Worm (Caenorhabditis elegans) whole organism, young adult: Measurements from ENCODE around the gene F19B10.1.

Source experiments
- B0035.1 ChIP-seq: sonication (generic microtip); optimal IDR thresholded peaks from 2 replicates; lab custom pipeline; 2016; ENCODE audit warnings: missing genetic modification characterization, mild to moderate bottlenecking, missing compliant biosample characterization, missing genotype, missing genetic modification reagents
- C06A6.2 ChIP-seq: fragments of 200-800 bp; sonication (Bioruptor generic); conservative IDR thresholded peaks from 2 replicates; pipeline ENCODE4 v1.3.6; 2022; ENCODE audit warnings: missing genetic modification characterization, missing compliant biosample characterization
- F23B12.7 ChIP-seq: sonication (generic microtip); optimal IDR thresholded peaks from 2 replicates; lab custom pipeline; 2017; ENCODE audit warnings: missing genetic modification characterization, mild to moderate bottlenecking, missing compliant biosample characterization, antibody characterized with exemption, moderate library complexity; ENCODE audit not compliant: insufficient read depth
- F39B2.1 ChIP-seq: fragments of 200-800 bp; sonication (Bioruptor generic); IDR thresholded peaks from 2 replicates; pipeline ENCODE4 v1.3.6; 2022; ENCODE audit warnings: missing genetic modification reagents, missing genetic modification characterization, missing compliant biosample characterization
- F49E8.2 ChIP-seq: sonication (generic microtip); optimal IDR thresholded peaks from 3 replicates; lab custom pipeline; 2017; ENCODE audit warnings: missing genetic modification characterization, mild to moderate bottlenecking, missing compliant biosample characterization, antibody characterized with exemption, moderate library complexity; ENCODE audit not compliant: insufficient read depth
- K11D2.4 ChIP-seq: fragments of 200-800 bp; sonication (Bioruptor generic); IDR thresholded peaks from 2 replicates; pipeline ENCODE4 v1.3.6; 2022; ENCODE audit warnings: missing genetic modification reagents, missing genetic modification characterization, missing compliant biosample characterization
- Y95B8A.8 ChIP-seq: fragments of 200-800 bp; sonication (Bioruptor generic); IDR thresholded peaks from 2 replicates; pipeline ENCODE4 v1.3.6; 2022; ENCODE audit warnings: missing genetic modification reagents, missing genetic modification characterization, missing compliant biosample characterization
- atf-7 ChIP-seq: sonication (generic microtip); optimal IDR thresholded peaks from 2 replicates; lab custom pipeline; 2017; ENCODE audit warnings: mild to moderate bottlenecking, missing genetic modification characterization, missing compliant biosample characterization
- attf-5 ChIP-seq: fragments of 200-800 bp; sonication (Bioruptor generic); optimal IDR thresholded peaks from 2 replicates; lab custom pipeline; 2018; ENCODE audit warnings: mild to moderate bottlenecking, missing genetic modification characterization, missing compliant biosample characterization
- cebp-1 ChIP-seq, 2 experiments: fragments of 200-800 bp in 1 of 2; sonication (Bioruptor generic) in 1 of 2; sonication (generic microtip) in 1 of 2; IDR thresholded peaks in 1 of 2; optimal IDR thresholded peaks in 1 of 2; 2 replicates each; pipeline versions ENCODE4 v1.3.6 to Lab custom; 2017 to 2022; ENCODE audit warnings: missing compliant biosample characterization in 2 of 2, missing genetic modification characterization in 2 of 2, mild to moderate bottlenecking in 1 of 2, missing genetic modification reagents in 1 of 2, moderate library complexity in 1 of 2
- ceh-79 ChIP-seq: sonication (generic microtip); optimal IDR thresholded peaks from 2 replicates; lab custom pipeline; 2017; ENCODE audit warnings: mild to moderate bottlenecking, missing genetic modification characterization, missing compliant biosample characterization
- dpl-1 ChIP-seq: fragments of 150-350 bp; optimal IDR thresholded peaks from 2 replicates; lab custom pipeline; 2014; ENCODE audit warnings: missing biosample characterization, missing genetic modification reagents, missing genetic modification characterization
- egl-18 ChIP-seq: fragments of 200-800 bp; sonication (Bioruptor generic); IDR thresholded peaks from 2 replicates; pipeline ENCODE4 v1.3.6; 2022; ENCODE audit warnings: missing genetic modification reagents, missing genetic modification characterization, missing compliant biosample characterization
- gei-17 ChIP-seq: fragments of 200-800 bp; sonication (Bioruptor generic); optimal IDR thresholded peaks from 2 replicates; lab custom pipeline; 2018; ENCODE audit warnings: mild to moderate bottlenecking, missing genetic modification characterization, missing compliant biosample characterization
- hlh-26 ChIP-seq: fragments of 200-800 bp; sonication (Bioruptor generic); conservative IDR thresholded peaks from 2 replicates; pipeline ENCODE4 v1.3.6; 2022; ENCODE audit warnings: missing genetic modification reagents, missing genetic modification characterization, missing compliant biosample characterization
- hsf-1 ChIP-seq: fragments of 200-800 bp; sonication (Bioruptor generic); IDR thresholded peaks from 2 replicates; pipeline ENCODE4 v1.3.6; 2022; ENCODE audit warnings: missing genetic modification reagents, missing genetic modification characterization, missing compliant biosample characterization
- lag-1 ChIP-seq: fragments of 200-800 bp; sonication (Bioruptor generic); IDR thresholded peaks from 2 replicates; pipeline ENCODE4 v1.3.6; 2022; ENCODE audit warnings: missing genetic modification reagents, missing genetic modification characterization, missing compliant biosample characterization
- lin-54 ChIP-seq: fragments of 200-800 bp; sonication (Bioruptor generic); optimal IDR thresholded peaks from 2 replicates; lab custom pipeline; 2018; ENCODE audit warnings: mild to moderate bottlenecking, missing genetic modification characterization, missing compliant biosample characterization
- lsl-1 ChIP-seq: fragments of 200-800 bp; sonication (Bioruptor generic); optimal IDR thresholded peaks from 2 replicates; lab custom pipeline; 2018; ENCODE audit warnings: mild to moderate bottlenecking, missing genetic modification characterization, moderate library complexity, missing compliant biosample characterization
- madf-10 ChIP-seq: sonication (generic microtip); optimal IDR thresholded peaks from 2 replicates; lab custom pipeline; 2016; ENCODE audit warnings: mild to moderate bottlenecking, missing genetic modification characterization, missing compliant biosample characterization
- madf-6 ChIP-seq: fragments of 200-800 bp; sonication (Bioruptor generic); IDR thresholded peaks from 2 replicates; pipeline ENCODE4 v1.3.6; 2022; ENCODE audit warnings: missing genetic modification reagents, missing genetic modification characterization, missing compliant biosample characterization
- nfya-1 ChIP-seq: sonication (generic microtip); optimal IDR thresholded peaks from 2 replicates; lab custom pipeline; 2017; ENCODE audit warnings: antibody characterized with exemption, missing compliant biosample characterization, missing genetic modification characterization, borderline replicate concordance; ENCODE audit not compliant: insufficient read depth
- nhr-80 ChIP-seq: sonication (generic microtip); optimal IDR thresholded peaks from 2 replicates; lab custom pipeline; 2016; ENCODE audit warnings: missing genetic modification characterization, missing compliant biosample characterization
- nhr-90 ChIP-seq: sonication (generic microtip); optimal IDR thresholded peaks from 2 replicates; lab custom pipeline; 2016; ENCODE audit warnings: missing genotype, mild to moderate bottlenecking, missing genetic modification characterization, missing compliant biosample characterization
- rcor-1 ChIP-seq: fragments of 200-800 bp; sonication (Bioruptor generic); IDR thresholded peaks from 2 replicates; pipeline ENCODE4 v1.3.6; 2022; ENCODE audit warnings: missing genetic modification reagents, missing genetic modification characterization, missing compliant biosample characterization
- rec-8 ChIP-seq, 2 experiments: sonication (generic microtip); optimal IDR thresholded peaks; 2 replicates each; lab custom pipeline; 2016; ENCODE audit warnings: mild to moderate bottlenecking in 2 of 2, missing genetic modification characterization in 2 of 2, missing genetic modification reagents in 2 of 2, missing genotype in 2 of 2, missing biosample characterization in 1 of 2, missing compliant biosample characterization in 1 of 2, moderate library complexity in 1 of 2
- snpc-3.4 ChIP-seq: sonication (generic microtip); optimal IDR thresholded peaks from 2 replicates; lab custom pipeline; 2017; ENCODE audit warnings: missing genetic modification characterization, mild to moderate bottlenecking, missing compliant biosample characterization, antibody characterized with exemption, moderate library complexity, missing genotype, missing genetic modification reagents
- somi-1 ChIP-seq: fragments of 200-800 bp; sonication (Bioruptor generic); optimal IDR thresholded peaks from 2 replicates; lab custom pipeline; 2018; ENCODE audit warnings: mild to moderate bottlenecking, missing genetic modification characterization, missing compliant biosample characterization
- tbx-9 ChIP-seq: sonication (generic microtip); optimal IDR thresholded peaks from 2 replicates; lab custom pipeline; 2016; ENCODE audit warnings: borderline replicate concordance, missing genetic modification characterization, inconsistent platforms, missing compliant biosample characterization
- unc-130 ChIP-seq: sonication (generic microtip); optimal IDR thresholded peaks from 2 replicates; lab custom pipeline; 2016; ENCODE audit warnings: missing genetic modification reagents, missing genetic modification characterization, missing compliant biosample characterization
- xnd-1 ChIP-seq: sonication (generic microtip); optimal IDR thresholded peaks from 2 replicates; lab custom pipeline; 2016; ENCODE audit warnings: missing genotype, missing genetic modification reagents, missing genetic modification characterization, missing compliant biosample characterization
- zfh-2 ChIP-seq: fragments of 200-800 bp; sonication (Bioruptor generic); conservative IDR thresholded peaks from 2 replicates; pipeline ENCODE4 v1.3.6; 2022; ENCODE audit warnings: missing genetic modification reagents, missing genetic modification characterization, missing compliant biosample characterization
- ztf-25 ChIP-seq: fragments of 200-800 bp; sonication (Bioruptor generic); IDR thresholded peaks from 2 replicates; pipeline ENCODE4 v1.3.6; 2022; ENCODE audit warnings: missing genetic modification reagents, missing genetic modification characterization, missing compliant biosample characterization
- ztf-6 ChIP-seq: fragments of 200-800 bp; sonication (Bioruptor generic); IDR thresholded peaks from 2 replicates; pipeline ENCODE4 v1.3.6; 2022; ENCODE audit warnings: missing genetic modification reagents, missing genetic modification characterization, missing compliant biosample characterization

Gene F19B10.1

DNA sequence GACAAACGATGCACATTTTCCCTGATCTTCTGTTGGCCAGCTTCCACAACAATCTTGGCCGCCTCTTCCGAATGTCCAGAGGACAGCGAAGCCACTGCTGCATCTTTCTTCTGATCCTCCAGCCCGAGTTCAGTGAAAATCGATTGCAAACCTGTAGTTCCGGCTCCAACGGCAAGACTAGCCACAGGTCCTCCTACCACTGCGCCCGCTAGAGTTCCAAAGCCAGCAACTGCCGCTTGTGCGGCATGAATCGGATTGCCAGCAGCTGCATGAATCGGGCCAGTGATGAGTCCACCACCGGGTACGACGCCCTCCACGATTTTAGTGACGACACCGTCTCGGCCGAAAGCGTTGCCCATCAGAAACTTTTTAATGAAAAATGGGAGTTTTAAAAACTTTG lies 5.3 kb downstream of the F19B10.1 start, which contains the start of gene ifas-1 (continued):
- no peak for TF ChIP-seq rec-8 (tag; optimal IDR thresholded peaks at IDR 0.05; lab: Kevin White, UChicago)
- TF ChIP-seq ztf-25 (GFP tag; lab: Robert Waterston, UW): no peak
- TF ChIP-seq nhr-90 (tag; lab: Kevin White, UChicago): no peak
- peak; percentile 73 for TF ChIP-seq zfh-2 (GFP tag; lab: Robert Waterston, UW)
- no peak for TF ChIP-seq tbx-9
- TF ChIP-seq nfya-1: no peak
- TF ChIP-seq hsf-1 (GFP tag; lab: Robert Waterston, UW): no peak
- no peak for TF ChIP-seq xnd-1 (tag; lab: Kevin White, UChicago)
- TF ChIP-seq ceh-79 (tag; lab: Kevin White, UChicago): no peak
- no peak for TF ChIP-seq lin-54 (GFP tag; lab: Kevin White, UChicago)
- no peak for TF ChIP-seq nhr-80 (tag; lab: Kevin White, UChicago)
- no peak for TF ChIP-seq F39B2.1
- no peak for TF ChIP-seq unc-130 (GFP tag; lab: Kevin White, UChicago)
- TF ChIP-seq hlh-26: no peak
- TF ChIP-seq K11D2.4 (GFP tag; lab: Robert Waterston, UW): 0 out of 2 replicates have a peak, but pooled peaks have one; percentile 30

DNA sequence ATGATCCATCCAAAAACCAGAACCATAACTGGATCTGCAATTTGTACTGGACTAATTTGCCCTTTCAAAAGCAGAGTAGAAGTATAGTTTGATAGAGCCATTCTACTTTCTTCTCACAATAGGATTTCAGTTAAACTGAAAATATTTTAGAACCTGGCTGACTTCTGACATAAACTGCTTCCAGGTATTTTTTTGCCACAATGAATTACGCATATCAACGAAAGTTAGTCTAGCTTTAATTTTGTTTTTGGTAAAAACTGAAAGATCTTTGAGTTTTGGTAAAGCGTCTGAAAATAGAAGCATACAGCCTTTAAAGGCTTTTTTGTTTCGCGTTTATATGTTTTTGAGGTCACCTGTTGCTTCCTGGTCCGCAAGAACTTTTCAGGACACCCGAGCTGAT lies 7.7 kb downstream of the F19B10.1 start, which contains the start of gene srx-101:
Gene srx-101 (minus strand): TSS at position 101 of the 400 bp plus-strand sequence.
- TF ChIP-seq madf-6 (no peak), lsl-1 (no peak), rcor-1 (no peak), F23B12.7 (tag; lab: Kevin White, UChicago) (no peak), madf-10 (no peak), lag-1 (no peak), B0035.1 (tag; lab: Kevin White, UChicago) (no peak)

DNA sequence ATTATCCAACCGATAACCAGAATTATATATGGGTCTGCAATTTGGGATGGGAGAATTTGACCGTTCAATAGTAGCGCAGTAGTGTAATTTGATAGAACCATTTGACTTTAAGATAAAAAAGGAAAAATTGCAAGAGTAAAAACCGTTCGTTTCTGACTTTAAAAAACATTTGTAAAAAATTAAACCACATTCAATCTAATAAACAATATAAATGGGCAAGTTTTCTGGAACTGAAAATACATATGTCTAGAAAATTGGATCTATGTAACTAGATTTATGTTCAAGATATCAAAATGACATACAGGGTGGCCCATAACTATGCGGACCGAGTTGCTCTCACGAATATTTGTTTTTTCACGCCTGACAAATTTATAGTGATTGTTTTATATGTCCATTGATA lies 11.7 kb downstream of the F19B10.1 start, which contains the start of gene srx-102:
Gene srx-102 (minus strand): TSS at position 101 of the 400 bp plus-strand sequence.
- TF ChIP-seq attf-5 (GFP tag; lab: Kevin White, UChicago) (no peak), egl-18 (GFP tag; lab: Robert Waterston, UW) (no peak), ztf-6 (no peak), K11D2.4 (GFP tag; lab: Robert Waterston, UW) (no peak), somi-1 (GFP tag; lab: Kevin White, UChicago) (no peak), cebp-1 (GFP tag; IDR thresholded peaks at IDR 0.05; lab: Robert Waterston, UW) (no peak), cebp-1 (tag; optimal IDR thresholded peaks at IDR 0.05; lab: Kevin White, UChicago) (no peak), tbx-9 (no peak)

DNA sequence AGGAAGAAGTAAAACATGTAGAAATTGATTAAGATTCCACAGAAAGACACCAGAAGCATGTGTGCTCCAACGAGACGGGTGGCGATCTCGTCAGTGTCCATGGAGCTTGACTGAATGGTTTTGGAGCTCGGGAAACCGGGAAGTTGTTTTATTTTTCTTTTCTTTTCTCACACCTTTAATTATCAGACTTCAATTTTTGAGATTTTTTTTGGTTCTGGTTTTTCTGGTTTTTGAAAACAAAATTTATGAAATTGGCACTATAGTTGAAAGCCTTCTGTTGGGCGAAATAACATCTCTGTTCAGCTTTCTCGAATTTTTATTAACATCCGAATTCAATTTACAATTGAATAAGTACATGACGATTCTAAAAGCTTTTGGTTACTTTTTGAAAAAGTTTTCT lies 16.6 kb downstream of the F19B10.1 start, which contains the start of gene srx-104:
Gene srx-104 (minus strand): TSS at position 101 of the 400 bp plus-strand sequence.
- TF ChIP-seq F49E8.2 (tag; lab: Kevin White, UChicago): no peak
- TF ChIP-seq nhr-80 (tag; lab: Kevin White, UChicago): no peak
- TF ChIP-seq snpc-3.4 (tag; lab: Kevin White, UChicago): no peak
- TF ChIP-seq C06A6.2: no peak
- TF ChIP-seq dpl-1: no peak
- no peak for TF ChIP-seq K11D2.4 (GFP tag; lab: Robert Waterston, UW)

DNA sequence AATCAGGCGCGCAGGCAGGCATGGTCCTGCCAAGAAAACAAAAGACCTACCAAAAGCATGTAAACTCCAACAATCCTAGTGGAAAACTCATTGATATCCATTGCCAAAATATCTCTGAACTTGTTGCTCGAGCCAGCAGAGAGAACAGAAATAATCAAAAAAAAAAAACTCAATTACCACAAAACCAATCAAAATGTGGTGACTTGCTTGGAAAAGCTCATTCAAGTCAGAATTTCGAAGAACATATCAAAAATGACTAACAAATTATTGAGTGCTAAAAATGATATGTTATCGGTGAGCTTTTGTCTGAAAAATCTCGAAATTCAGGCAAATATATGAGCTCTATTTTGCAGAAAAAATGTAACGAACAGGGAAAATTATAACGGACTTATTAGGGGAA lies 18.3 kb downstream of the F19B10.1 start, which contains the start of gene srx-105:
Gene srx-105 (minus strand): TSS at position 101 of the 400 bp plus-strand sequence.
- TF ChIP-seq gei-17 (GFP tag; lab: Kevin White, UChicago) (no peak), cebp-1 (GFP tag; IDR thresholded peaks at IDR 0.05; lab: Robert Waterston, UW) (no peak), cebp-1 (tag; optimal IDR thresholded peaks at IDR 0.05; lab: Kevin White, UChicago) (no peak), atf-7 (tag; lab: Kevin White, UChicago) (no peak), Y95B8A.8 (GFP tag; lab: Robert Waterston, UW) (no peak), somi-1 (GFP tag; lab: Kevin White, UChicago) (no peak), C06A6.2 (no peak)
